Fruit fly (Drosophila melanogaster): Measurements from ENCODE around the gene Pex12.

Pex12 gene

dm6 chr2L:846167-846868, 30.5 kb downstream of the Pex12 start (continued):
- TF ChIP-seq Doc3 (GFP tag; IDR thresholded peaks at IDR 0.05; ENCODE audit: partially characterized antibody): no peak
- no peak for TF ChIP-seq D19B (GFP tag; optimal IDR thresholded peaks at IDR 0.05)
- peak; percentile 68 for TF ChIP-seq CoRest (tag; optimal IDR thresholded peaks at IDR 0.05)
- TF ChIP-seq dati (GFP tag; IDR thresholded peaks at IDR 0.05): no peak
- no peak for TF ChIP-seq Taf1 (GFP tag; IDR thresholded peaks at IDR 0.05)
- peak; percentile 9; the same call in 1 of the 2 replicates for TF ChIP-seq HLH3B (GFP tag; IDR thresholded peaks at IDR 0.05)
- no peak for TF ChIP-seq CG17612 (GFP tag; IDR thresholded peaks at IDR 0.05)
- 0 out of 2 replicates have a peak, but pooled peaks have one; percentile 26 for TF ChIP-seq CG32767 (GFP tag; IDR thresholded peaks at IDR 0.05)
- no peak for TF ChIP-seq fru (optimal IDR thresholded peaks at IDR 0.05)
- TF ChIP-seq Asciz (GFP tag; optimal IDR thresholded peaks at IDR 0.05): peak; percentile 75
- TF ChIP-seq CG11723 (GFP tag; optimal IDR thresholded peaks at IDR 0.05): peak; percentile 40
- no peak for TF ChIP-seq dimm (GFP tag; IDR thresholded peaks at IDR 0.05)
- TF ChIP-seq CG4820 (GFP tag; optimal IDR thresholded peaks at IDR 0.05): peak; percentile 54
- peak; percentile 81 for TF ChIP-seq phol (tag; optimal IDR thresholded peaks at IDR 0.05)
- TF ChIP-seq slou (GFP tag; optimal IDR thresholded peaks at IDR 0.05): no peak
- TF ChIP-seq esg (GFP tag; conservative IDR thresholded peaks at IDR 0.05): peak; percentile 46; the same call in 1 of the 2 replicates
- peak; percentile 5 for TF ChIP-seq Max (GFP tag; optimal IDR thresholded peaks at IDR 0.05)
- no peak for TF ChIP-seq E2f2 (GFP tag; IDR thresholded peaks at IDR 0.05)
- peak; percentile 62 for TF ChIP-seq Antp (GFP tag; optimal IDR thresholded peaks at IDR 0.05)
- 0 out of 2 replicates have a peak, but pooled peaks have one; percentile 47 for TF ChIP-seq Awh (GFP tag; IDR thresholded peaks at IDR 0.05)
- peak; percentile 74 for TF ChIP-seq CG10979 (tag; optimal IDR thresholded peaks at IDR 0.05)
- TF ChIP-seq Med (GFP tag): peak; percentile 93
- peak; percentile 50 for TF ChIP-seq CG18619 (GFP tag; optimal IDR thresholded peaks at IDR 0.05)
- TF ChIP-seq Hr3 (GFP tag; optimal IDR thresholded peaks at IDR 0.05): peak; percentile 49
- TF ChIP-seq pita (GFP tag; optimal IDR thresholded peaks at IDR 0.05): no peak
- TF ChIP-seq psq (GFP tag; optimal IDR thresholded peaks at IDR 0.05): no peak
- peak; percentile 35 for TF ChIP-seq p53 (GFP tag; optimal IDR thresholded peaks at IDR 0.05)
- no peak for TF ChIP-seq sens-2 (GFP tag; IDR thresholded peaks at IDR 0.05)
- TF ChIP-seq Pdp1 (GFP tag; optimal IDR thresholded peaks at IDR 0.05): peak; percentile 43 to 56
- no peak for TF ChIP-seq TFAM (GFP tag; optimal IDR thresholded peaks at IDR 0.05)
- TF ChIP-seq tin (GFP tag; optimal IDR thresholded peaks at IDR 0.05): peak; percentile 12
- peak; percentile 50 for TF ChIP-seq CG8924 (tag; optimal IDR thresholded peaks at IDR 0.05)
- peak; percentile 14 for TF ChIP-seq pho (GFP tag; optimal IDR thresholded peaks at IDR 0.05)
- TF ChIP-seq CG2875 (GFP tag; optimal IDR thresholded peaks at IDR 0.05): peak; percentile 56
- no peak for TF ChIP-seq ERR (GFP tag; optimal IDR thresholded peaks at IDR 0.05)
- no peak for TF ChIP-seq pan (optimal IDR thresholded peaks at IDR 0.05)
- peak in 1 of 2 experiments; percentile 70 for TF ChIP-seq pan (GFP tag; optimal IDR thresholded peaks at IDR 0.05 in 1 of 2, IDR thresholded peaks at IDR 0.05 in 1 of 2)
- peak; percentile 84 for TF ChIP-seq Oli (tag; optimal IDR thresholded peaks at IDR 0.05)
- no peak for TF ChIP-seq C15 (GFP tag; IDR thresholded peaks at IDR 0.05)
- peak; percentile 25 for TF ChIP-seq trem (tag; optimal IDR thresholded peaks at IDR 0.05)
- no peak for TF ChIP-seq hb (GFP tag; IDR thresholded peaks at IDR 0.05; ENCODE audit: partially characterized antibody)
- TF ChIP-seq Spps (tag; optimal IDR thresholded peaks at IDR 0.05): no peak
- no peak for TF ChIP-seq Neu2 (GFP tag; optimal IDR thresholded peaks at IDR 0.05; ENCODE audit: borderline replicate concordance)
- peak; percentile 49 for TF ChIP-seq lilli (GFP tag; optimal IDR thresholded peaks at IDR 0.05)
- TF ChIP-seq CG3065 (GFP tag; optimal IDR thresholded peaks at IDR 0.05): peak; percentile 41
- peak; percentile 94 for TF ChIP-seq Ets65A (GFP tag)
- TF ChIP-seq toy (GFP tag; IDR thresholded peaks at IDR 0.05): no peak
- TF ChIP-seq CG42726 (GFP tag; IDR thresholded peaks at IDR 0.05; ENCODE audit: partially characterized antibody): no peak
- peak in 1 of 3 experiments; percentile 19 for TF ChIP-seq lola (GFP tag; optimal IDR thresholded peaks at IDR 0.05)
- TF ChIP-seq kay (GFP tag; optimal IDR thresholded peaks at IDR 0.05): peak; percentile 15
